Fruit fly (Drosophila melanogaster): ENCODE results near the gene Crag.
A peak's percentile ranks its signal among the peaks of the same experiment; 100 is the strongest.

The Crag gene

DNA sequence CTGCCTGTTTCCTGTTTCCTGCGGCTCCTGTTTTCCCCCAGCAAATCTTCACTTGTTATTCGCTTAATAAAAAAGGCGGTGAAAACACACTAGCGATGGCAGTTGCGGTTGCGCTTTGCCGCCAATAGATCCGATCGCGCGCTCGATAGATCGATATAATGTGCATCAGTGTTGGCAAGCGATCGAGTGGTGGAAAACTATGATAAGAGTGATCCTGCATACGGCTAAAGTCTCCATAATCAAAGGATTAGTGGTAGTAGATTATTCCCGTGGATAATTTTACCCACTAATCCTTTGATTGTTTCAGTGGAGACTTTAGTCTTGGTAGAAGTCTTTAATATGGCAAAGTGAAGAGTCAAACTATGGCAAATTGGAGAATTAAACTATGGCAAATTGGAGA, 14.4 kb downstream of the Crag start, which contains the start of gene Caf1-180:
TSS of gene Caf1-180 (minus strand) at position 99 of the 400 bp plus-strand sequence.
- no peak for TF ChIP-seq Sox15 (GFP tag; optimal IDR thresholded peaks at IDR 0.05)
- TF ChIP-seq vri (GFP tag; optimal IDR thresholded peaks at IDR 0.05) = no peak
- TF ChIP-seq svp (GFP tag) = no peak
- TF ChIP-seq CG15336 (GFP tag; IDR thresholded peaks at IDR 0.05) = no peak
- no peak for TF ChIP-seq CG34406 (GFP tag; optimal IDR thresholded peaks at IDR 0.05)
- TF ChIP-seq Hr4 (GFP tag; optimal IDR thresholded peaks at IDR 0.05) = no peak
- TF ChIP-seq ss (GFP tag; optimal IDR thresholded peaks at IDR 0.05) = no peak
- no peak for TF ChIP-seq Sox102F (GFP tag; optimal IDR thresholded peaks at IDR 0.05)
- TF ChIP-seq CG6276 (GFP tag; optimal IDR thresholded peaks at IDR 0.05) = no peak
- TF ChIP-seq OdsH (GFP tag; optimal IDR thresholded peaks at IDR 0.05) = no peak
- TF ChIP-seq Smox (GFP tag; optimal IDR thresholded peaks at IDR 0.05) = no peak
- TF ChIP-seq Blimp-1 (GFP tag; optimal IDR thresholded peaks at IDR 0.05) = no peak
- peak; percentile 36 for TF ChIP-seq Eip78C (GFP tag)
- no peak for TF ChIP-seq CG6854 (GFP tag; optimal IDR thresholded peaks at IDR 0.05)
- no peak for TF ChIP-seq Sox14 (GFP tag; optimal IDR thresholded peaks at IDR 0.05)
- peak; percentile 5 for TF ChIP-seq lz (GFP tag; optimal IDR thresholded peaks at IDR 0.05)
- no peak for TF ChIP-seq pdm3 (GFP tag; optimal IDR thresholded peaks at IDR 0.05)
- no peak for TF ChIP-seq Hr38 (GFP tag; optimal IDR thresholded peaks at IDR 0.05)
- TF ChIP-seq CG6163 (GFP tag; IDR thresholded peaks at IDR 0.05) = 0 out of 3 replicates have a peak, but pooled peaks have one; percentile 22
- TF ChIP-seq CG10669 (GFP tag; optimal IDR thresholded peaks at IDR 0.05) = no peak
- TF ChIP-seq eg (GFP tag; IDR thresholded peaks at IDR 0.05) = no peak
- no peak for TF ChIP-seq CG11902 (GFP tag; optimal IDR thresholded peaks at IDR 0.05)
- TF ChIP-seq CG11762 (GFP tag; optimal IDR thresholded peaks at IDR 0.05; ENCODE audit: insufficient read depth) = no peak
- no peak for TF ChIP-seq CG10631 (GFP tag; optimal IDR thresholded peaks at IDR 0.05)
- TF ChIP-seq CG4318 (GFP tag; optimal IDR thresholded peaks at IDR 0.05) = no peak
- TF ChIP-seq CG31627 (GFP tag; optimal IDR thresholded peaks at IDR 0.05) = peak; percentile 21
- no peak for TF ChIP-seq CG11294 (GFP tag; IDR thresholded peaks at IDR 0.05)
- TF ChIP-seq CG3032 (tag; optimal IDR thresholded peaks at IDR 0.05) = no peak
- no peak for TF ChIP-seq CG1621 (tag; optimal IDR thresholded peaks at IDR 0.05)
- no peak for TF ChIP-seq CG8119 (GFP tag; IDR thresholded peaks at IDR 0.05)
- TF ChIP-seq CG3919 (GFP tag; optimal IDR thresholded peaks at IDR 0.05) = no peak

DNA sequence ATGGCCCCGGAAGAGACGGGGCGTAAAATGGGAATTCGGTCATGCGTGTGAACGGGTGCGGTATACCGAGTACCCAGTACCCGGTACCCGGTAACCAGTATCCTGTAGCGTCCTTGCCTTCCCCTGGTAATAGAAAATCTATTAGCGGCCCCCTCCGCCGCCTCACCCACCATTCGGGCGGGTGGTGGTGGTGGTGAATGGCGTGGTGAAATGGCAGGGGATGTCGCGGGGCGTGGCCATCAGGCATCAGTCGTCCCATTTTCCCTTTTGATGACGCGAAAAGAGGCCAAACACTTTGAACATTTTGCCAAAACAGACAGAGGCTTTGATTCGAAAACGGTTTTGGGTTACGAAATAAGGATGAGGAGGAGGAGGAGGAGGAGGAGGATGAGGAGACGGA, 16.1 kb downstream of the Crag start:
- TF ChIP-seq Lpt (GFP tag; optimal IDR thresholded peaks at IDR 0.05) = no peak
- no peak for TF ChIP-seq CG11294 (GFP tag; IDR thresholded peaks at IDR 0.05)
- no peak for TF ChIP-seq dsx (GFP tag; optimal IDR thresholded peaks at IDR 0.05; ENCODE audit: poor library complexity, severe bottlenecking)
- no peak for TF ChIP-seq dac (GFP tag; optimal IDR thresholded peaks at IDR 0.05)
- TF ChIP-seq CG3919 (GFP tag; optimal IDR thresholded peaks at IDR 0.05) = no peak
- no peak for TF ChIP-seq CG10631 (GFP tag; optimal IDR thresholded peaks at IDR 0.05)
- TF ChIP-seq CG16779 (tag; optimal IDR thresholded peaks at IDR 0.05) = no peak
- no peak for TF ChIP-seq Hr39 (GFP tag; optimal IDR thresholded peaks at IDR 0.05)
- no peak for TF ChIP-seq achi (GFP tag; optimal IDR thresholded peaks at IDR 0.05)
- no peak for TF ChIP-seq acj6 (GFP tag; optimal IDR thresholded peaks at IDR 0.05)
- TF ChIP-seq CG6808 (GFP tag; optimal IDR thresholded peaks at IDR 0.05) = no peak

DNA sequence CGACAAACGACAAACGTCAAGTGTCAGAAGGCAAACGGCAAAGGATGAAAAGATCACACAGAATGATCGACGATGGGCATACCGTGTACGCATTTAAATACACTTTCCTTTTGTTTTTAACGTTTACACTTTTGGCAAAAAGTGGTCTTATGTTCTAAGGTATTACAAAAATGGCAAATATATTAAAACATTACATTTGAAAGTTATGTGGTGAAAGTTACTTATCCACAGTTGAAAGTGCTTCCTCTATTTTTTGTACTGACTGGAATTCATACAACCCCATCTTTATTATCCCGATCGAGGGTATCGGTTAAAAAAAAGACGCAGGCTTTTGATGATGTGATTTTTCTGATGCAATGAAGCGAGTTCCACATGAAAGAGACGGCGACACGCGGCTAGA, 24.4 kb downstream of the Crag start:
- TF ChIP-seq svp (GFP tag) (peak; percentile 36), Hr39 (GFP tag; optimal IDR thresholded peaks at IDR 0.05) (no peak), Eip78C (GFP tag) (peak; percentile 58)
